Fruit fly (Drosophila melanogaster): Measurements from ENCODE around the gene Cmpk.

Cmpk gene

DNA sequence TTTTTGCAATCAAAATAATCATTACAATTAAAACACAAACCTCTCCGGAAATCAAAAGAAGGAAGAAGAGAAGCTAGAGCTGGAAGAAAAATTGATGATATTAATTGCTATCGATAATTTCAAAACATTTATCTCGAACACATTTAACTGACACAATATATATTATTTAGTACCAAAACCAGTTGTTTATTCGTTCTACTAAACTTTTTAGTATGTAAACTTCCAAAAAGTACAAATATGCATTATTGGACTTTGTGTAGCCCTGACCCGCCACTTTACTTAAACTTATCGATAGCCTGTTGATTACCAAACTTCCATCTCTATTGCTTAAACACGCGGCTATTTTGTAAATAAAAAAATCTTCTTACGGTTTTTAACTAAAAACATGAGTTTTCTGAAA, 4.0 kb upstream of the Cmpk start, which contains the start of the genes RpL34a and Trmt61 (continued):
- TF ChIP-seq MESR4 (GFP tag; optimal IDR thresholded peaks at IDR 0.05) (no peak), wdn (GFP tag; IDR thresholded peaks at IDR 0.05) (0 out of 2 replicates have a peak, but pooled peaks have one; percentile 17), YL-1 (GFP tag; optimal IDR thresholded peaks at IDR 0.05) (peak; percentile 96), Gug (GFP tag; IDR thresholded peaks at IDR 0.05) (no peak), gfzf (GFP tag; optimal IDR thresholded peaks at IDR 0.05) (peak; percentile 35), Ravus (GFP tag; IDR thresholded peaks at IDR 0.05) (no peak), CG6683 (GFP tag; optimal IDR thresholded peaks at IDR 0.05) (peak; percentile 88), CG11695 (GFP tag; IDR thresholded peaks at IDR 0.05) (peak; percentile 84), CG4282 (GFP tag; optimal IDR thresholded peaks at IDR 0.05) (no peak), Eip74EF (GFP tag; optimal IDR thresholded peaks at IDR 0.05) (peak in 1 of 2 experiments; percentile 85), Fer2 (tag; optimal IDR thresholded peaks at IDR 0.05) (peak; percentile 90), caup (GFP tag; optimal IDR thresholded peaks at IDR 0.05; ENCODE audit: severe bottlenecking) (peak; percentile 95), Dip3 (GFP tag; optimal IDR thresholded peaks at IDR 0.05) (peak; percentile 36), ssp (GFP tag; IDR thresholded peaks at IDR 0.05) (peak; percentile 60), CG6854 (GFP tag; optimal IDR thresholded peaks at IDR 0.05) (peak; percentile 86), bab2 (GFP tag; optimal IDR thresholded peaks at IDR 0.05) (peak; percentile 65), ac (GFP tag; optimal IDR thresholded peaks at IDR 0.05) (peak; percentile 60), chinmo (GFP tag; IDR thresholded peaks at IDR 0.05; ENCODE audit: partially characterized antibody) (no peak), CrebB (tag; optimal IDR thresholded peaks at IDR 0.05) (peak; percentile 92), Mad (GFP tag; optimal IDR thresholded peaks at IDR 0.05) (peak; percentile 70), CG12769 (tag; optimal IDR thresholded peaks at IDR 0.05) (no peak), CG10267 (tag; optimal IDR thresholded peaks at IDR 0.05) (peak; percentile 90), Deaf1 (tag; optimal IDR thresholded peaks at IDR 0.05) (no peak), Doc3 (GFP tag; IDR thresholded peaks at IDR 0.05; ENCODE audit: partially characterized antibody) (peak; percentile 84; the same call in 2 of the 3 replicates), CHES-1-like (GFP tag; optimal IDR thresholded peaks at IDR 0.05) (peak; percentile 75), slbo (GFP tag; IDR thresholded peaks at IDR 0.05) (peak; percentile 73), CG13287 (GFP tag; IDR thresholded peaks at IDR 0.05; ENCODE audit: partially characterized antibody) (peak; percentile 95), D19B (GFP tag; optimal IDR thresholded peaks at IDR 0.05) (peak; percentile 67), Fer1 (GFP tag; optimal IDR thresholded peaks at IDR 0.05) (peak; percentile 95), tx (GFP tag; optimal IDR thresholded peaks at IDR 0.05) (peak; percentile 53), gce (GFP tag; IDR thresholded peaks at IDR 0.05) (peak; percentile 81; the same call in 2 of the 3 replicates), salm (tag; optimal IDR thresholded peaks at IDR 0.05) (peak; percentile 84), CG14050 (GFP tag; IDR thresholded peaks at IDR 0.05) (peak; percentile 63; the same call in 2 of the 3 replicates), gcm (GFP tag; optimal IDR thresholded peaks at IDR 0.05) (peak; percentile 93), CTCF (GFP tag; optimal IDR thresholded peaks at IDR 0.05) (peak; percentile 59), ara (GFP tag; IDR thresholded peaks at IDR 0.05) (peak; percentile 57; the same call in 1 of the 2 replicates), CoRest (tag; optimal IDR thresholded peaks at IDR 0.05) (peak; percentile 85), Elba2 (GFP tag; optimal IDR thresholded peaks at IDR 0.05) (peak; percentile 25), pita (GFP tag; optimal IDR thresholded peaks at IDR 0.05) (no peak), dysf (GFP tag; IDR thresholded peaks at IDR 0.05) (peak; percentile 91), CG8944 (GFP tag; optimal IDR thresholded peaks at IDR 0.05) (peak; percentile 46), CG13775 (GFP tag; optimal IDR thresholded peaks at IDR 0.05) (peak; percentile 97), shn (GFP tag; optimal IDR thresholded peaks at IDR 0.05) (peak; percentile 73), CG18011 (GFP tag; optimal IDR thresholded peaks at IDR 0.05) (peak; percentile 74), CG16813 (GFP tag; IDR thresholded peaks at IDR 0.05; ENCODE audit: partially characterized antibody) (peak; percentile 87), Dbx (GFP tag; IDR thresholded peaks at IDR 0.05) (peak; percentile 84), Abd-B (GFP tag; optimal IDR thresholded peaks at IDR 0.05) (peak; percentile 57), Hmx (GFP tag; optimal IDR thresholded peaks at IDR 0.05) (peak; percentile 56), tin (GFP tag; optimal IDR thresholded peaks at IDR 0.05) (peak; percentile 74), CG9817 (tag; optimal IDR thresholded peaks at IDR 0.05) (peak; percentile 83)

Measured in whole organism, embryonic.